Worm (Caenorhabditis elegans) whole organism, L1 larva: ENCODE results near the gene K08D8.10.

ENCODE experiments used
- Y116A8C.19 ChIP-seq: sonication (generic microtip); optimal IDR thresholded peaks from 2 replicates; lab custom pipeline; 2016; ENCODE audit warnings: missing compliant biosample characterization, missing genetic modification characterization, borderline replicate concordance
- aha-1 ChIP-seq: fragments of 150-350 bp; optimal IDR thresholded peaks from 2 replicates; lab custom pipeline; 2014; ENCODE audit warnings: missing biosample characterization, missing genetic modification characterization
- aly-2 ChIP-seq: fragments of 150-350 bp; optimal IDR thresholded peaks from 2 replicates; lab custom pipeline; 2014; ENCODE audit warnings: missing biosample characterization, missing genetic modification characterization
- blmp-1 ChIP-seq: fragments of 150-350 bp; optimal IDR thresholded peaks from 2 replicates; lab custom pipeline; 2014; ENCODE audit warnings: missing biosample characterization, missing genetic modification characterization
- ceh-88 ChIP-seq: fragments of 200-800 bp; sonication (Bioruptor generic); IDR thresholded peaks from 2 replicates; pipeline ENCODE4 v1.3.6; 2022; ENCODE audit warnings: missing genetic modification characterization, missing compliant biosample characterization
- ceh-90 ChIP-seq: sonication (generic microtip); optimal IDR thresholded peaks from 2 replicates; lab custom pipeline; 2016; ENCODE audit warnings: missing genetic modification characterization, missing compliant biosample characterization
- ces-1 ChIP-seq: fragments of 150-350 bp; optimal IDR thresholded peaks from 2 replicates; lab custom pipeline; 2014; ENCODE audit warnings: missing biosample characterization, missing genetic modification reagents, missing genetic modification characterization
- dpl-1 ChIP-seq, 3 experiments: fragments of 150-350 bp in 2 of 3; sonication (generic microtip) in 1 of 3; optimal IDR thresholded peaks; 2 replicates each; lab custom pipeline; 2014 to 2017; ENCODE audit warnings: missing biosample characterization in 3 of 3, missing genetic modification characterization in 3 of 3, missing genetic modification reagents in 3 of 3
- egl-27 ChIP-seq, 2 experiments: fragments of 150-350 bp in 1 of 2; sonication (generic microtip); optimal IDR thresholded peaks; 3 replicates each; lab custom pipeline; 2017 to 2018; ENCODE audit warnings: missing biosample characterization in 2 of 2, missing genetic modification characterization in 2 of 2, missing genetic modification reagents in 2 of 2
- elt-2 ChIP-seq: sonication (generic microtip); optimal IDR thresholded peaks from 2 replicates; lab custom pipeline; 2016; ENCODE audit warnings: missing genetic modification characterization, mild to moderate bottlenecking, inconsistent platforms, missing compliant biosample characterization, missing genetic modification reagents
- elt-3 ChIP-seq, 6 experiments: fragments of 150-350 bp in 1 of 6; sonication (generic microtip); optimal IDR thresholded peaks; 2 replicates each; lab custom pipeline; 2017 to 2018; ENCODE audit warnings: missing biosample characterization in 6 of 6, missing genetic modification characterization in 6 of 6, inconsistent platforms in 1 of 6
- fkh-8 ChIP-seq: sonication (generic microtip); optimal IDR thresholded peaks from 2 replicates; lab custom pipeline; 2016; ENCODE audit warnings: mild to moderate bottlenecking, missing genetic modification characterization, missing compliant biosample characterization
- hlh-4 ChIP-seq: sonication (generic microtip); optimal IDR thresholded peaks from 2 replicates; lab custom pipeline; 2016; ENCODE audit warnings: mild to moderate bottlenecking, missing genetic modification characterization, missing compliant biosample characterization
- lin-15B ChIP-seq: fragments of 150-350 bp; sonication (generic microtip); optimal IDR thresholded peaks from 3 replicates; lab custom pipeline; 2014; ENCODE audit warnings: missing biosample characterization, missing genetic modification characterization
- lin-39 ChIP-seq: fragments of 150-350 bp; optimal IDR thresholded peaks from 2 replicates; lab custom pipeline; 2014; ENCODE audit warnings: missing biosample characterization, missing genetic modification reagents, missing genetic modification characterization
- lsy-2 ChIP-seq, 2 experiments: fragments of 150-350 bp; optimal IDR thresholded peaks; 2 replicates each; lab custom pipeline; 2014; ENCODE audit warnings: missing biosample characterization in 2 of 2, missing genetic modification characterization in 2 of 2
- mef-2 ChIP-seq: fragments of 150-350 bp; optimal IDR thresholded peaks from 2 replicates; lab custom pipeline; 2014; ENCODE audit warnings: missing biosample characterization, missing genetic modification characterization
- mep-1 ChIP-seq: fragments of 150-350 bp; optimal IDR thresholded peaks from 2 replicates; lab custom pipeline; 2014; ENCODE audit warnings: missing biosample characterization, missing genetic modification characterization
- nhr-19 ChIP-seq: fragments of 200-800 bp; sonication (Bioruptor generic); conservative IDR thresholded peaks from 2 replicates; pipeline ENCODE4 v1.3.6; 2022; ENCODE audit warnings: missing genetic modification characterization, missing compliant biosample characterization
- nhr-20 ChIP-seq: sonication (generic microtip); optimal IDR thresholded peaks from 2 replicates; lab custom pipeline; 2016; ENCODE audit warnings: mild to moderate bottlenecking, missing genetic modification characterization, missing compliant biosample characterization
- nhr-71 ChIP-seq: sonication (generic microtip); optimal IDR thresholded peaks from 2 replicates; lab custom pipeline; 2016; ENCODE audit warnings: mild to moderate bottlenecking, missing genetic modification characterization, moderate library complexity, missing compliant biosample characterization
- nhr-77 ChIP-seq: fragments of 150-350 bp; optimal IDR thresholded peaks from 2 replicates; lab custom pipeline; 2014; ENCODE audit warnings: missing biosample characterization, missing genetic modification characterization
- nhr-90 ChIP-seq: sonication (generic microtip); optimal IDR thresholded peaks from 2 replicates; lab custom pipeline; 2016; ENCODE audit warnings: mild to moderate bottlenecking, missing genetic modification characterization, missing compliant biosample characterization; ENCODE audit not compliant: poor library complexity
- pqm-1 ChIP-seq: sonication (generic microtip); optimal IDR thresholded peaks from 3 replicates; lab custom pipeline; 2017; ENCODE audit warnings: missing biosample characterization, missing genetic modification characterization
- skn-1 ChIP-seq: fragments of 150-350 bp; optimal IDR thresholded peaks from 2 replicates; lab custom pipeline; 2014; ENCODE audit warnings: missing biosample characterization, missing genetic modification characterization
- snpc-4 ChIP-seq: fragments of 150-350 bp; optimal IDR thresholded peaks from 2 replicates; lab custom pipeline; 2014; ENCODE audit warnings: missing biosample characterization, missing genetic modification characterization
- snu-23 ChIP-seq: sonication (generic microtip); optimal IDR thresholded peaks from 2 replicates; lab custom pipeline; 2016; ENCODE audit warnings: missing genetic modification characterization, missing compliant biosample characterization
- sup-37 ChIP-seq: fragments of 200-800 bp; sonication (Bioruptor generic); optimal IDR thresholded peaks from 2 replicates; lab custom pipeline; 2018; ENCODE audit warnings: mild to moderate bottlenecking, missing genetic modification characterization, missing compliant biosample characterization
- tlp-1 ChIP-seq: fragments of 150-350 bp; optimal IDR thresholded peaks from 2 replicates; lab custom pipeline; 2014; ENCODE audit warnings: missing biosample characterization, missing genetic modification characterization
- unc-130 ChIP-seq: fragments of 150-350 bp; optimal IDR thresholded peaks from 2 replicates; lab custom pipeline; 2017; ENCODE audit warnings: missing biosample characterization, missing genetic modification characterization, inconsistent platforms
- unc-30 ChIP-seq: sonication (generic microtip); optimal IDR thresholded peaks from 2 replicates; lab custom pipeline; 2017; ENCODE audit warnings: missing biosample characterization, missing genetic modification characterization
- vab-15 ChIP-seq: sonication (generic microtip); optimal IDR thresholded peaks from 2 replicates; lab custom pipeline; 2017; ENCODE audit warnings: missing genotype, mild to moderate bottlenecking, missing genetic modification characterization, missing compliant biosample characterization
- xbp-1 ChIP-seq: sonication (generic microtip); optimal IDR thresholded peaks from 2 replicates; lab custom pipeline; 2016; ENCODE audit warnings: missing genetic modification characterization, missing compliant biosample characterization
- zip-4 ChIP-seq: fragments of 200-800 bp; sonication (Bioruptor generic); optimal IDR thresholded peaks from 2 replicates; lab custom pipeline; 2018; ENCODE audit warnings: mild to moderate bottlenecking, missing genetic modification characterization, moderate library complexity, missing compliant biosample characterization
- ztf-11 ChIP-seq, 2 experiments: sonication (generic microtip); optimal IDR thresholded peaks; 2 replicates each; lab custom pipeline; 2016 to 2017; ENCODE audit warnings: missing genetic modification characterization in 2 of 2, missing biosample characterization in 1 of 2, missing compliant biosample characterization in 1 of 2

K08D8.10 gene

DNA sequence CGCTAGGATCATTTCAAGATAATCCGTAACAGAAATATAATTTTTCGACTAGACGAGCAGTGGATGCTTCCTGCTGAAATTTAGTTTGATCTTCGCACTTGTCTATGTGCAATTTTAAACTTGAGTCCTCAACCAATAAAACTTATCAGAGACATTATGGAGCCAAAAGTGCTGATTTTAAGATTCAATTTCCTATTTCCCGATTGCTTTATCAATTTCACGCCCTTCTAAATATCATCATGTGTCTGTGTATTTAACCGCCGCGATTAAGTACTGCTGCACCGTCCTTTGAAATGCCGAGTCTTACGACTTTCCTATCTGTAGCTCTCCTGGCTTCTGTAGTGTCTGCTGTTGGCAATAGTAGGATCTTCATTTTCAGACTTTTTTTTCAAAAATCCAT lies 20.7 kb downstream of the K08D8.10 start, which contains the start of gene C32H11.4:
Gene C32H11.4 (plus strand): TSS at position 238 of the 400 bp plus-strand sequence.
- TF ChIP-seq hlh-4 (tag; lab: Kevin White, UChicago) (no peak), elt-2 (tag; lab: Kevin White, UChicago) (peak; percentile 89)

DNA sequence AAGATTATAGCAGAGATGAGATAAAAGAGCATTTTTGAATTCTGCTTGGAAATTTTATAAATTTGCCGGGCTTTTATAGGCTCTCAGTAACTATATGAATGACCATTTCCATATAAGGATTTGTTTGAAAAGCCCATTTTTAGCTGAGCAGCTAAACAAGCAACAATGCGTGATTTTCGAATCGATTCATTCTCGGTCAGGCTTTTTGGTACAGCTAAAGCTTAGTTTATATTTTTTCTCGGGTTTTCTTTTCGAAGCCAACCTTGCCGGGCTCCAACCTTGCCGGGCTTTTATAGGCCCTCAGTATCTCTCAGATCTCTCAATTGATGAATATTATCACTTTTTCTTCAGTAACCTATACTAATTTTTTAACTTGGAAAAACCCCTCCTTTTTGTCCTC lies 24.0 kb downstream of the K08D8.10 start, which contains the start of gene srlf-4:
Gene srlf-4 (minus strand): TSS at position 101 of the 400 bp plus-strand sequence.
- TF ChIP-seq tlp-1 (no peak), vab-15 (tag; lab: Kevin White, UChicago) (no peak), ceh-88 (no peak), mep-1 (tag; lab: Kevin White, UChicago) (no peak), snpc-4 (tag; lab: Kevin White, UChicago) (no peak), nhr-19 (no peak), skn-1 (no peak), aly-2 (tag; lab: Kevin White, UChicago) (no peak), zip-4 (GFP tag; lab: Kevin White, UChicago) (no peak), egl-27 (tag; optimal IDR thresholded peaks at IDR 0.05; lab: Kevin White, UChicago) (no peak), dpl-1 (GFP tag; optimal IDR thresholded peaks at IDR 0.05; lab: Kevin White, UChicago) (no peak), snu-23 (GFP tag; lab: Kevin White, UChicago) (no peak), lin-39 (tag; lab: Kevin White, UChicago) (no peak), mef-2 (tag; lab: Kevin White, UChicago) (no peak), xbp-1 (tag; lab: Kevin White, UChicago) (no peak), elt-3 (tag; optimal IDR thresholded peaks at IDR 0.05; lab: Kevin White, UChicago) (no peak), aha-1 (tag; lab: Kevin White, UChicago) (no peak), sup-37 (GFP tag; lab: Kevin White, UChicago) (no peak), blmp-1 (tag; lab: Kevin White, UChicago) (no peak)

- TF ChIP-seq fkh-8 (tag; lab: Kevin White, UChicago) (no peak), unc-130 (tag; lab: Kevin White, UChicago) (no peak), lin-15B (tag; lab: Kevin White, UChicago) (no peak), sup-37 (GFP tag; lab: Kevin White, UChicago) (no peak), nhr-77 (tag; lab: Kevin White, UChicago) (no peak), pqm-1 (tag; lab: Kevin White, UChicago) (no peak), ceh-90 (tag; lab: Kevin White, UChicago) (no peak), unc-30 (tag; lab: Kevin White, UChicago) (no peak), lsy-2 (tag; optimal IDR thresholded peaks at IDR 0.05; lab: Kevin White, UChicago) (no peak), nhr-20 (tag; lab: Kevin White, UChicago) (no peak)
Measured at ce11 chrIV:12926639-12927038, 26.3 kb downstream of the K08D8.10 start, which contains the start of gene srlf-5. Gene srlf-5, minus strand, starts transcription at chrIV:12926739.

DNA sequence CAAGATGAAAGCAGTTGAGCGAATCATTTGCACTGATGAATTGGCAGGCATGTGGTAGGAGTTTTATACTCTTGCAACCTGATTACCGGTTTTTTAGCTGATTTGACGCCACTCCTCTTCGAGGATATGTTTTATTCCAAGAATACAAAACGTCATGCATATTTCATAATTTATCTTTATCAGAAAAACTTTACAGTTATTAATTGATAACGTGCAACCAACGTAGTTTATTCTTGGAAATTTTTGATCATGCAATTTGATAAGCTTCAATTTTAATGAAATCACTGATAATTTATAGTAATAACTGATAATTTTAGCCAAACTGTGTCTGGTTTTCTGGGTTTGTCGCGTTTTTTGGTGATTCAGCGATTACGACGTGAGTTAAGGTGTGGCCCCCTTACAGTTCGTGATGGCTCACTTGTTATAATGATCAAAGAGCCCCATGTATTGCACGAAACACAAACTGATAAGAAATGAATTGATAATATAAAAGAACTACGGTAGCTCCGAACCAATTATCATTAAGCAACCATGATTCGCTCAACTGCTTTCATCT lies 35.9 kb downstream of the K08D8.10 start, which contains the start of the genes cld-1 and dod-21:
Gene cld-1 (minus strand): TSS at position 51 of the 556 bp plus-strand sequence.
Gene dod-21 (plus strand): TSS at position 518 of the 556 bp plus-strand sequence.
- TF ChIP-seq tlp-1, result peak; percentile 66
- peak; percentile 5 for TF ChIP-seq pqm-1 (tag; lab: Kevin White, UChicago)
- TF ChIP-seq nhr-90, result peak; percentile 28
- peak; percentile 14 for TF ChIP-seq nhr-20 (tag; lab: Kevin White, UChicago)
- TF ChIP-seq lsy-2 (tag; optimal IDR thresholded peaks at IDR 0.05; lab: Kevin White, UChicago), result no peak
- TF ChIP-seq nhr-71 (tag; lab: Kevin White, UChicago), result peak; percentile 40
- peak; percentile 100 for TF ChIP-seq elt-2 (tag; lab: Kevin White, UChicago)
- no peak for TF ChIP-seq ztf-11 (tag; optimal IDR thresholded peaks at IDR 0.05; lab: Kevin White, UChicago)
- no peak for TF ChIP-seq Y116A8C.19
- no peak for TF ChIP-seq ces-1 (GFP tag; lab: Kevin White, UChicago)
- TF ChIP-seq, all 84 proteins: peak for 6
